Fruit fly (Drosophila melanogaster) whole organism, pupa: ENCODE data around the gene CG8765.

Source experiments
- CG17806 ChIP-seq: fragments of 200-800 bp; sonication (Bioruptor generic); optimal IDR thresholded peaks from 2 replicates; lab custom pipeline; 2018; ENCODE audit warnings: missing biosample characterization, mild to moderate bottlenecking, missing genetic modification characterization, moderate library complexity
- CG9948 ChIP-seq: fragments of 200-800 bp; sonication (Bioruptor generic); optimal IDR thresholded peaks from 2 replicates; lab custom pipeline; 2018; ENCODE audit warnings: missing biosample characterization, mild to moderate bottlenecking, missing genetic modification characterization, moderate library complexity
- D1 ChIP-seq: fragments of 200-800 bp; sonication (Bioruptor generic); optimal IDR thresholded peaks from 2 replicates; lab custom pipeline; 2018; ENCODE audit warnings: missing biosample characterization, mild to moderate bottlenecking, missing genetic modification characterization, moderate library complexity
- Pif1A ChIP-seq: fragments of 200-800 bp; sonication (Bioruptor generic); optimal IDR thresholded peaks from 3 replicates; lab custom pipeline; 2016; ENCODE audit warnings: missing biosample characterization, missing genetic modification characterization
- Snoo ChIP-seq: fragments of 200-800 bp; sonication (Bioruptor generic); optimal IDR thresholded peaks from 3 replicates; lab custom pipeline; 2017; ENCODE audit warnings: missing biosample characterization, mild to moderate bottlenecking, missing genetic modification characterization, inconsistent platforms

DNA sequence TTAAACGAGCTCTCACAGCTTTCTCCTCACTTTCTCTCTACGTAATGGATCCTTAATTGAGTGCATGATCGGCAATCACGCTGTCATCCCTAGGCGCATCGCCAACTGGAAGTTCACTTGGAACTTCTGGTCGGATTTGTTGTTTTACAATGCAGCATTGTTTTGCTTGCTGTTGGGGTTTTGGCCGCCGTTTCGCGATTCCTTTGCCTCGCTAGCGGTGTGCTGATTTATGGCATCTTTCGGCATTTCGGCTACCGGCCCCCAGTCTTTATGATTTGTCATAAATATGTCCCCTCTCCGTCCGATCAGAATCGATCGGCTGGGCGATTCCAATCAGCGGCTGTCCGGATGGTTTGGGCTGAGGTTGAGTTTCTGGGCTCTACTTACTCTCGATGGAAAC, 24.3 kb downstream of the CG8765 start:
- no peak for TF ChIP-seq D1 (tag; lab: Kevin White, UChicago)
- TF ChIP-seq CG9948 (tag; lab: Kevin White, UChicago), result no peak
- no peak for TF ChIP-seq Snoo (tag; lab: Kevin White, UChicago)
- TF ChIP-seq CG17806 (tag; lab: Kevin White, UChicago), result no peak
- no peak for TF ChIP-seq Pif1A (GFP tag; lab: Kevin White, UChicago)
